Worm (Caenorhabditis elegans): Measurements from ENCODE around the gene srv-8.

Gene srv-8

DNA sequence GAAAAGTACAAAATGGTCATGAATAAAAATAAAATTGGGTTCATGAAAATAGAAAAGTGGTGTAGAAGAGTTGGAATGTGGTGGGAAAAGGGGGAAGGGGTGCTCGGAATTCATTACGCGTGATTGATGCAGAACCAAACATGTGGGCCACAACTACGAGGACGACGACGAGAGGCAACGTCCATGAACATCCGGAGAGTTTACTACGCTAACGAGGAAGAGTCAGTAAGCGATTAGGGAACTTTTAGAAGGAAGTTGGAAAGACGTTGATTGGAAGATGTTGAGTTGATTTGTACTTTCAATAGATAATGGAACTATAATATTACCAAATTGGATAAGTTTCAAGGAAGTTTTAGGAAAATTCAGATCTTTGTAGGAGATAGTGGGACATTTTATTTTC, 18.9 kb downstream of the srv-8 start:
- no peak for TF ChIP-seq tra-1 (GFP tag; IDR thresholded peaks at IDR 0.05)
- no peak for TF ChIP-seq mdl-1 (tag; optimal IDR thresholded peaks at IDR 0.05)
- no peak for TF ChIP-seq nhr-10 (tag; optimal IDR thresholded peaks at IDR 0.05)

DNA sequence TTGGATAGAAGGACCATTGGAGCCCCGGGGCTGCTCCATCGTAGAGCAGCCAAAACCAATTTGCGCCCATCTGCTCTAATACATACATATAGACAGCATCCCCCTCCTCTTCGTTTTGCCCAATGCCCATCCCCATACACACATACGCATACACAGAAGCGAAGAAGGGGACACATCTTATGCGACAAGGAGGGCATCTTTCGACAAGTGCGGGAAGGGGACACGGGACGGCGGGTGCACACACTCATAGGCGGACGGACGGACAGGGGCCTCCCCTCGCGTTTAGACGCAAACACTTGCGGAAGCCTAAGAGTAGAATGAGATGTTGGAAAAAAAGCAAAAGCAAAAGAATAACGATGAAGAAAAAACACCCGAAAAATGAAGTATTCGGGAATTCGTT, 24.1 kb downstream of the srv-8 start:
- peak; percentile 28 for TF ChIP-seq hmg-1.1 (GFP tag; IDR thresholded peaks at IDR 0.05)
- 0 out of 2 replicates have a peak, but pooled peaks have one; percentile 43 for TF ChIP-seq ctbp-1 (GFP tag; IDR thresholded peaks at IDR 0.05)
- 0 out of 2 replicates have a peak, but pooled peaks have one; percentile 7 for TF ChIP-seq vab-7 (GFP tag; IDR thresholded peaks at IDR 0.05)
- no peak for TF ChIP-seq T20F7.1 (GFP tag; optimal IDR thresholded peaks at IDR 0.05)
- TF ChIP-seq lin-1 (GFP tag; IDR thresholded peaks at IDR 0.05), result no peak
- TF ChIP-seq mes-2 (tag; optimal IDR thresholded peaks at IDR 0.05; ENCODE audit: poor library complexity, severe bottlenecking), result peak; percentile 15
- TF ChIP-seq madf-5 (GFP tag; IDR thresholded peaks at IDR 0.05), result 0 out of 4 replicates have a peak, but pooled peaks of 1 of the 2 experiments have one; percentile 41
- peak; percentile 4 for TF ChIP-seq gei-8 (GFP tag; optimal IDR thresholded peaks at IDR 0.05)

DNA sequence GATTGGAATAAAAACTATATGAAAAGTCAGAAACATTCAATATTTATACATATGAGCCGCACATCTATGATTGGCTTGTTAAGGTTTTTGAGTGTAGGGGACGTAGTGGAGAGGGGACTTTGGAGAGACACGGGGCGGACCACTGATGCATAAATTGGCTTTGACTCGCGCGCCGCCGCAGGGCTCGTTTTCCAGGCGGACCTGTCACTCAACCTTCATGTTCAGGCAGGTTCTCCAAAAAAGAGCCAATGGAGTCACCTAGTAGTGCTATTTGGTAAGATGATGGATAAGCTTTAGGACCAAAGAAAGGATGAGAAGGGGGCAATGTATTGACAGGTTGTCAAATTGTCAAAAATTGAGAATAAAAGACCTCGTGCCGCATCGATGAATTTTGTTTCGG, 25.6 kb downstream of the srv-8 start:
- TF ChIP-seq sdz-12 (GFP tag; optimal IDR thresholded peaks at IDR 0.05), result no peak
- TF ChIP-seq D1046.2 (GFP tag; IDR thresholded peaks at IDR 0.05), result no peak
- peak in 1 of 2 experiments; percentile 82 for TF ChIP-seq unc-62 (GFP tag; optimal IDR thresholded peaks at IDR 0.05 in 1 of 2)
- TF ChIP-seq unc-62 (tag; optimal IDR thresholded peaks at IDR 0.05), result no peak
- TF ChIP-seq gei-8 (GFP tag; optimal IDR thresholded peaks at IDR 0.05), result no peak
- TF ChIP-seq set-16 (GFP tag; IDR thresholded peaks at IDR 0.05), result 0 out of 2 replicates have a peak, but pooled peaks have one; percentile 16
- TF ChIP-seq mdl-1 (tag; optimal IDR thresholded peaks at IDR 0.05), result no peak
- TF ChIP-seq F44E2.7 (GFP tag; IDR thresholded peaks at IDR 0.05), result no peak
- no peak for TF ChIP-seq ceh-44 (GFP tag; IDR thresholded peaks at IDR 0.05)
- no peak for TF ChIP-seq attf-4 (tag; optimal IDR thresholded peaks at IDR 0.05)
- TF ChIP-seq nhr-6 (tag; optimal IDR thresholded peaks at IDR 0.05), result no peak
- no peak for TF ChIP-seq dmd-9 (GFP tag; IDR thresholded peaks at IDR 0.05)
- peak; percentile 55; the same call in 1 of the 2 replicates for TF ChIP-seq egl-43 (GFP tag; IDR thresholded peaks at IDR 0.05)
- no peak for TF ChIP-seq hif-1 (tag; optimal IDR thresholded peaks at IDR 0.05)
- no peak for TF ChIP-seq daf-16 (GFP tag; optimal IDR thresholded peaks at IDR 0.05)
- TF ChIP-seq daf-16 (tag; optimal IDR thresholded peaks at IDR 0.05), result no peak
- TF ChIP-seq nhr-76 (tag; optimal IDR thresholded peaks at IDR 0.05), result no peak
- TF ChIP-seq mep-1 (tag; optimal IDR thresholded peaks at IDR 0.05), result no peak
- 0 out of 2 replicates have a peak, but pooled peaks have one; percentile 12 for TF ChIP-seq ceh-20 (GFP tag; IDR thresholded peaks at IDR 0.05)
- TF ChIP-seq madf-9 (GFP tag; conservative IDR thresholded peaks at IDR 0.05), result no peak
- no peak for TF ChIP-seq tra-1 (GFP tag; IDR thresholded peaks at IDR 0.05)

DNA sequence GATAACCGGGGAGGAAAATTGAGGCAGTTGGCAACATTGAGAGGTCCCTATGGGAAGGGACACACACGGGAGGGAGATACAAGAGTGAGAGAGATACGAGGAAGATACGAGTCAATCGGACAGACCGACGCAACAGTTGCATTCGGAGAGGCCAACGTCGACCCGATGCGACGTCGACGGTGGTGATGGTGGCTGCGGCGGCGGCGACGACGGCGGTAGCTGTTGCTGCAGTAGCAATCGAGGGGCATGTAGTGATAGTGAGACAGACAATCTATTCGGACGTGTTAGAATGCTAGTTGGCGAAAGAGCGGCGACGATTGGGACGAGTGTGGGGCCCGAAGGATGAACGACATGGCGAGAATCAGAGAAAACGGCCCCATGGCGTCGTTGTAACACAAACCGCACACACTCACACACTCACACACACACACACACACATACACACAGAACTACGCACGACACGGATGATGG, 27.2 kb downstream of the srv-8 start:
- TF ChIP-seq nhr-76 (tag; optimal IDR thresholded peaks at IDR 0.05), result no peak
- TF ChIP-seq saeg-2 (GFP tag; IDR thresholded peaks at IDR 0.05), result no peak
- 0 out of 2 replicates have a peak, but pooled peaks have one; percentile 9 for TF ChIP-seq D1046.2 (GFP tag; IDR thresholded peaks at IDR 0.05)
- peak; percentile 20 for TF ChIP-seq nhr-11 (tag; optimal IDR thresholded peaks at IDR 0.05)
- TF ChIP-seq hlh-11 (tag; optimal IDR thresholded peaks at IDR 0.05), result peak; percentile 73
- TF ChIP-seq vab-7 (GFP tag; IDR thresholded peaks at IDR 0.05), result no peak
- no peak for TF ChIP-seq madf-9 (GFP tag; conservative IDR thresholded peaks at IDR 0.05)
- TF ChIP-seq ceh-20 (GFP tag; IDR thresholded peaks at IDR 0.05), result no peak
- TF ChIP-seq hmg-1.1 (GFP tag; IDR thresholded peaks at IDR 0.05), result no peak
- no peak for TF ChIP-seq dpl-1 (GFP tag; optimal IDR thresholded peaks at IDR 0.05)
- TF ChIP-seq ztf-7 (tag; optimal IDR thresholded peaks at IDR 0.05), result no peak
- TF ChIP-seq set-16 (GFP tag; IDR thresholded peaks at IDR 0.05), result peak; percentile 73
- no peak for TF ChIP-seq zag-1 (tag; optimal IDR thresholded peaks at IDR 0.05)
- TF ChIP-seq tra-1 (GFP tag; IDR thresholded peaks at IDR 0.05), result no peak
- no peak for TF ChIP-seq nhr-41 (GFP tag; IDR thresholded peaks at IDR 0.05)
- 0 out of 2 replicates have a peak, but pooled peaks have one; percentile 45 for TF ChIP-seq lim-7 (GFP tag; IDR thresholded peaks at IDR 0.05)
- peak; percentile 57 for TF ChIP-seq mxl-3 (GFP tag; optimal IDR thresholded peaks at IDR 0.05)
- no peak for TF ChIP-seq ceh-28 (tag; optimal IDR thresholded peaks at IDR 0.05)
- peak; percentile 18 for TF ChIP-seq rbr-2 (tag; optimal IDR thresholded peaks at IDR 0.05)
- peak in 1 of 2 experiments; percentile 8 for TF ChIP-seq hif-1 (tag; optimal IDR thresholded peaks at IDR 0.05)
- peak; percentile 10 for TF ChIP-seq mep-1 (tag; optimal IDR thresholded peaks at IDR 0.05)
- peak; percentile 8 for TF ChIP-seq gei-8 (GFP tag; optimal IDR thresholded peaks at IDR 0.05)
- TF ChIP-seq aly-2 (tag; optimal IDR thresholded peaks at IDR 0.05), result no peak
- TF ChIP-seq egl-43 (GFP tag; IDR thresholded peaks at IDR 0.05), result 0 out of 2 replicates have a peak, but pooled peaks have one; percentile 15
- TF ChIP-seq spr-3 (GFP tag; optimal IDR thresholded peaks at IDR 0.05), result no peak
- no peak for TF ChIP-seq lir-3 (tag; optimal IDR thresholded peaks at IDR 0.05)
- peak; percentile 41; the same call in 1 of the 2 replicates for TF ChIP-seq ctbp-1 (GFP tag; IDR thresholded peaks at IDR 0.05)
- TF ChIP-seq mdl-1 (tag; optimal IDR thresholded peaks at IDR 0.05), result peak in 1 of 2 experiments; percentile 56
